Worm (Caenorhabditis elegans) whole organism, mixed stage, embryonic: ENCODE results near the gene efk-1.

Experiments
- elt-1 ChIP-seq: sonication (generic microtip); optimal IDR thresholded peaks from 2 replicates; lab custom pipeline; 2017; ENCODE audit warnings: missing genetic modification characterization, mild to moderate bottlenecking, missing compliant biosample characterization, antibody characterized with exemption, moderate library complexity, borderline replicate concordance; ENCODE audit not compliant: insufficient read depth
- elt-3 ChIP-seq: fragments of 150-350 bp; optimal IDR thresholded peaks from 2 replicates; lab custom pipeline; 2014; ENCODE audit warnings: missing biosample characterization, missing genetic modification characterization
- mep-1 ChIP-seq: fragments of 150-350 bp; optimal IDR thresholded peaks from 2 replicates; lab custom pipeline; 2017; ENCODE audit warnings: missing biosample characterization, missing genetic modification reagents, missing genetic modification characterization, inconsistent platforms
- nhr-237 ChIP-seq: fragments of 150-350 bp; optimal IDR thresholded peaks from 2 replicates; lab custom pipeline; 2014; ENCODE audit warnings: missing biosample characterization, missing genetic modification characterization
- nhr-28 ChIP-seq: fragments of 150-350 bp; optimal IDR thresholded peaks from 2 replicates; lab custom pipeline; 2014; ENCODE audit warnings: missing biosample characterization, missing genetic modification characterization
- nhr-76 ChIP-seq: sonication (generic microtip); optimal IDR thresholded peaks from 2 replicates; lab custom pipeline; 2017; ENCODE audit warnings: missing biosample characterization, missing genetic modification characterization
- snpc-4 ChIP-seq: fragments of 150-350 bp; optimal IDR thresholded peaks from 2 replicates; lab custom pipeline; 2014; ENCODE audit warnings: missing biosample characterization, missing genetic modification characterization
- unc-62 ChIP-seq: fragments of 150-350 bp; optimal IDR thresholded peaks from 2 replicates; lab custom pipeline; 2014; ENCODE audit warnings: missing biosample characterization, missing genetic modification reagents, missing genetic modification characterization
- ztf-11 ChIP-seq: fragments of 150-350 bp; optimal IDR thresholded peaks from 2 replicates; lab custom pipeline; 2014; ENCODE audit warnings: missing biosample characterization, missing genetic modification characterization

- TF ChIP-seq nhr-237 (tag; lab: Kevin White, UChicago): no peak
- no peak for TF ChIP-seq elt-1 (tag; lab: Kevin White, UChicago)
- TF ChIP-seq elt-3 (tag; lab: Kevin White, UChicago): no peak
- no peak for TF ChIP-seq unc-62
- TF ChIP-seq nhr-76 (tag; lab: Kevin White, UChicago): no peak
- no peak for TF ChIP-seq mep-1 (tag; lab: Kevin White, UChicago)
- TF ChIP-seq nhr-28: no peak
- no peak for TF ChIP-seq snpc-4 (tag; lab: Kevin White, UChicago)
- TF ChIP-seq ztf-11: no peak
Observed at ce11 chrIII:6207046-6207445, 38.7 kb upstream of the efk-1 start.
